Worm (Caenorhabditis elegans): ENCODE results near the gene K10G6.9.

K10G6.9 gene

DNA sequence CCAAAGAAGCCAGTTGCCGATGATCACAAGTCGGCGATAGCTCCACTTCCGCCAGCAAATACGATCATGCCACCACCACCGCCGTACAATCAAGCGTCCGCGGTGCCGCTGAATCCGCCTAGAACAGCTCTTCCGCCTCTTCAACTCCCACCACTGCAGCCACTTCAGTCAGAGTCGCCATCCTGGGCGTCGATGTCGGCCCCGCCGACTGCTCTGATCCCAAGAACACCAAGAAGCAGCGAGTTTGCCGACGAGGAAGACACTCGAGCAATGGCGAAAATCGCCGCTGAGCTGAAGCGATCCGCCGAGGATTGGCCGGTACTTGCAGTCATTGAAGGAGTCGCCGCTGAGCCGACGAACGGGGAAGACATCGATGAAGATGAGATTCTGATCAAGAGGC, 4.0 kb upstream of the K10G6.9 start:
- TF ChIP-seq mec-3 (tag; optimal IDR thresholded peaks at IDR 0.05; ENCODE audit: borderline replicate concordance) (peak; percentile 34), hlh-15 (tag; optimal IDR thresholded peaks at IDR 0.05) (no peak)

DNA sequence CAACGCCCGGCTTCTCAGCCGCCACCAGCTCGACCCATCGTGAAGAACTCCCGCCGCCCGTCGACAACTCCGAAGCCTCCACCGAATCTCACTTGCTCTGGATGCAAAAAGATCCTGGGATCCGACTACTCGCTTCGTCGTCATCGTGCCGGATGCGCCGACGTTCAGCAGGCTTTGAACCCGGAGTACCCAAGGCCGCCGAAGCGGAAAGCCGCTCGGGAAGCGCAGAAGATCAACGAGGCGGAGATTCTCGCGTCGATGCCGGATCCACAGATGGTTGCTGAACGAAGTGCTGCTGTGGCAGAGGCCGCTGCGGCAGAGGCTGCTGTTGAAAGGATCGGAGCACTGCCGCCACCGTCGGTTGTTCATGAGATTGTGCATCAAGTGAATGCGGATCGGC, 3.3 kb upstream of the K10G6.9 start:
- TF ChIP-seq hlh-15 (tag; optimal IDR thresholded peaks at IDR 0.05) (no peak), ceh-30 (tag; optimal IDR thresholded peaks at IDR 0.05) (no peak), ceh-9 (tag; optimal IDR thresholded peaks at IDR 0.05) (no peak), pqm-1 (tag; optimal IDR thresholded peaks at IDR 0.05) (no peak), F13H6.1 (tag; optimal IDR thresholded peaks at IDR 0.05) (no peak), npax-4 (tag; optimal IDR thresholded peaks at IDR 0.05) (no peak), fax-1 (tag; optimal IDR thresholded peaks at IDR 0.05) (no peak), hlh-30 (tag; optimal IDR thresholded peaks at IDR 0.05; ENCODE audit: insufficient read depth) (no peak)

DNA sequence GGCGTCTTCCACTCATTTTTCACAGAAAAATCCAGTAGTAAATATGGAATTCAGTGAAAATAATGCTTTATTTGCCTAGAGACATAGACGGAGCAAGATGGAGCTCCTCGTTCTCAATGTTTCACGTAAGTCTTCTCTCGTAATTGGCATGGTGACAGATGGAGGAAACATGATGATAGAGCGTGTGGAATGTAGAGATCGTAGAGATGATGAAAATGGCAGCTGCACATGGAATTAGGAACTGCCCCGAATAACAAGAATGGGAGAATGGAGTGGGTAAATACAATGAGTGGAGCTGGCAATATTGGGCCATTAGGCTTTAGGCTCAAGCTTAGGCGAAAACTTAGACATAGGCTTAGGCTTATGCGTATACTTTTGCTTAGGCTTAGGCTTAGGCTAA, 2.9 kb downstream of the K10G6.9 start, which contains the start of gene cank-26:
cank-26 (minus strand) TSS at position 113 of the 400 bp plus-strand sequence.
- TF ChIP-seq unc-3 (GFP tag; conservative IDR thresholded peaks at IDR 0.05) (no peak), unc-3 (tag; optimal IDR thresholded peaks at IDR 0.05) (no peak), ahr-1 (tag; optimal IDR thresholded peaks at IDR 0.05) (no peak), ceh-6 (GFP tag; optimal IDR thresholded peaks at IDR 0.05) (no peak), lin-11 (tag; optimal IDR thresholded peaks at IDR 0.05) (no peak), ztf-16 (tag; optimal IDR thresholded peaks at IDR 0.05) (no peak), ceh-30 (tag; optimal IDR thresholded peaks at IDR 0.05) (no peak), ceh-31 (tag; optimal IDR thresholded peaks at IDR 0.05) (peak; percentile 52), dve-1 (tag; optimal IDR thresholded peaks at IDR 0.05) (no peak), unc-42 (tag; optimal IDR thresholded peaks at IDR 0.05) (peak; percentile 58), nfya-1 (tag; optimal IDR thresholded peaks at IDR 0.05) (no peak), pha-4 (tag; optimal IDR thresholded peaks at IDR 0.05) (no peak), C08G9.2 (tag; optimal IDR thresholded peaks at IDR 0.05) (no peak), che-1 (tag; optimal IDR thresholded peaks at IDR 0.05) (no peak), unc-55 (GFP tag; optimal IDR thresholded peaks at IDR 0.05) (no peak), ref-2 (tag; optimal IDR thresholded peaks at IDR 0.05) (no peak), C38D4.7 (GFP tag; optimal IDR thresholded peaks at IDR 0.05) (no peak), pat-9 (tag; optimal IDR thresholded peaks at IDR 0.05) (no peak)

DNA sequence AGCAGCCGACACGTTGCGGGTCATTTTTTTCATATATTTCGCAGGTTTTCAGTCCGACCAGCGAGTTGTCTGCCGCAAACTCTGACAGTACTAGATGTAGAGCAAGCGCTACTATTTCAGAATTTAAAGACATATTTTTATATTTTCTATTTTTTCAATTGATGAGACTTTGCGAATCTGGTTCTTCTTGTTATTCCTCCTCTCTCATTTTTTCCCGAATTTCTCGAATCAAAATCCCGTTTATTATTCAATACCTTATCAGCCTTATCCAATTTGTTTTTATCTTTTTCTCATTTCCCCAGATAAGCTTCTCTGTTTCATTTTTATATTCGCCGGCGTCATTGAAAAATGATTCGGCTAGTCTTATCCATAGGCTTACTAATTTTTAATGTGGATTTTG, 3.9 kb downstream of the K10G6.9 start, which contains the start of gene dos-2:
dos-2 (plus strand) TSS at position 301 of the 400 bp plus-strand sequence.
- TF ChIP-seq dmd-4 (tag; optimal IDR thresholded peaks at IDR 0.05; ENCODE audit: borderline replicate concordance) = no peak
- TF ChIP-seq tbx-2 (tag; optimal IDR thresholded peaks at IDR 0.05) = no peak
- TF ChIP-seq sdc-2 (tag; optimal IDR thresholded peaks at IDR 0.05) = no peak
- TF ChIP-seq K02D7.2 (tag; optimal IDR thresholded peaks at IDR 0.05) = no peak
- no peak for TF ChIP-seq che-1 (tag; optimal IDR thresholded peaks at IDR 0.05)
- no peak for TF ChIP-seq gmeb-2 (tag; optimal IDR thresholded peaks at IDR 0.05)
- TF ChIP-seq hlh-13 (GFP tag; optimal IDR thresholded peaks at IDR 0.05) = no peak
- no peak for TF ChIP-seq ceh-45 (GFP tag; IDR thresholded peaks at IDR 0.05)
- no peak for TF ChIP-seq ceh-31 (tag; optimal IDR thresholded peaks at IDR 0.05)
- TF ChIP-seq ttx-3 (tag; optimal IDR thresholded peaks at IDR 0.05) = no peak
- no peak for TF ChIP-seq unc-55 (GFP tag; optimal IDR thresholded peaks at IDR 0.05)
- no peak for TF ChIP-seq madf-2 (tag; optimal IDR thresholded peaks at IDR 0.05)
- no peak for TF ChIP-seq ceh-6 (GFP tag; optimal IDR thresholded peaks at IDR 0.05)
- TF ChIP-seq dve-1 (tag; optimal IDR thresholded peaks at IDR 0.05) = no peak
- TF ChIP-seq C38D4.7 (GFP tag; optimal IDR thresholded peaks at IDR 0.05) = no peak
- TF ChIP-seq F13H6.1 (tag; optimal IDR thresholded peaks at IDR 0.05) = no peak
- TF ChIP-seq pha-4 (tag; optimal IDR thresholded peaks at IDR 0.05) = no peak
- TF ChIP-seq pros-1 (tag; optimal IDR thresholded peaks at IDR 0.05) = no peak
